Worm (Caenorhabditis elegans): ENCODE data around the gene srz-100.

ce11 chrV:16780554-16780953 lies 48.9 kb downstream of the srz-100 start:
- TF ChIP-seq cnd-1 (tag; optimal IDR thresholded peaks at IDR 0.05) (no peak), M03D4.4 (tag; optimal IDR thresholded peaks at IDR 0.05) (no peak)
